Worm (Caenorhabditis elegans) whole organism, late embryonic: ENCODE results near the gene mca-1.

Source experiments
- C08G9.2 ChIP-seq: sonication (generic microtip); optimal IDR thresholded peaks from 2 replicates; lab custom pipeline; 2016; ENCODE audit warnings: mild to moderate bottlenecking, missing genetic modification characterization, moderate library complexity, missing compliant biosample characterization
- F13H6.1 ChIP-seq: sonication (generic microtip); optimal IDR thresholded peaks from 2 replicates; lab custom pipeline; 2016; ENCODE audit warnings: missing genetic modification characterization, missing compliant biosample characterization
- K02D7.2 ChIP-seq: sonication (generic microtip); optimal IDR thresholded peaks from 2 replicates; lab custom pipeline; 2017; ENCODE audit warnings: mild to moderate bottlenecking, missing genetic modification characterization, missing compliant biosample characterization
- K09A11.1 ChIP-seq: sonication (generic microtip); optimal IDR thresholded peaks from 2 replicates; lab custom pipeline; 2017; ENCODE audit warnings: antibody characterized with exemption, mild to moderate bottlenecking, missing genetic modification characterization, missing compliant biosample characterization; ENCODE audit not compliant: insufficient read depth
- ama-1 ChIP-seq: fragments of 150-350 bp; optimal IDR thresholded peaks from 2 replicates; lab custom pipeline; 2014
- ceh-14 ChIP-seq: sonication (generic microtip); optimal IDR thresholded peaks from 2 replicates; lab custom pipeline; 2016; ENCODE audit warnings: missing genotype, missing genetic modification characterization, missing compliant biosample characterization
- ceh-22 ChIP-seq: sonication (generic microtip); optimal IDR thresholded peaks from 2 replicates; lab custom pipeline; 2017; ENCODE audit warnings: missing biosample characterization, missing genetic modification characterization
- ceh-31 ChIP-seq: sonication (generic microtip); optimal IDR thresholded peaks from 2 replicates; lab custom pipeline; 2016; ENCODE audit warnings: missing genetic modification characterization, missing compliant biosample characterization
- ceh-48 ChIP-seq: sonication (generic microtip); optimal IDR thresholded peaks from 2 replicates; lab custom pipeline; 2016; ENCODE audit warnings: missing genetic modification characterization, inconsistent platforms, missing compliant biosample characterization
- ceh-9 ChIP-seq: sonication (generic microtip); optimal IDR thresholded peaks from 2 replicates; lab custom pipeline; 2016; ENCODE audit warnings: mild to moderate bottlenecking, missing genetic modification characterization, inconsistent platforms, missing compliant biosample characterization
- che-1 ChIP-seq: sonication (generic microtip); optimal IDR thresholded peaks from 2 replicates; lab custom pipeline; 2016; ENCODE audit warnings: mild to moderate bottlenecking, missing genetic modification characterization, missing compliant biosample characterization
- dve-1 ChIP-seq: sonication (generic microtip); optimal IDR thresholded peaks from 2 replicates; lab custom pipeline; 2017; ENCODE audit warnings: antibody characterized with exemption, mild to moderate bottlenecking, missing genetic modification characterization, missing compliant biosample characterization
- elt-2 ChIP-seq: sonication (generic microtip); optimal IDR thresholded peaks from 2 replicates; lab custom pipeline; 2016; ENCODE audit warnings: missing genetic modification reagents, missing genetic modification characterization, missing compliant biosample characterization
- elt-4 ChIP-seq: sonication (generic microtip); optimal IDR thresholded peaks from 2 replicates; lab custom pipeline; 2016; ENCODE audit warnings: missing genetic modification characterization, missing compliant biosample characterization
- ets-4 ChIP-seq: sonication (generic microtip); optimal IDR thresholded peaks from 2 replicates; lab custom pipeline; 2016; ENCODE audit warnings: missing genetic modification characterization, missing compliant biosample characterization
- fkh-6 ChIP-seq: sonication (generic microtip); optimal IDR thresholded peaks from 2 replicates; lab custom pipeline; 2016; ENCODE audit warnings: missing genetic modification characterization, missing compliant biosample characterization
- gmeb-2 ChIP-seq: sonication (generic microtip); optimal IDR thresholded peaks from 2 replicates; lab custom pipeline; 2016; ENCODE audit warnings: missing genetic modification characterization, inconsistent platforms, missing compliant biosample characterization
- hlh-13 ChIP-seq: fragments of 200-800 bp; sonication (Bioruptor generic); optimal IDR thresholded peaks from 2 replicates; lab custom pipeline; 2018; ENCODE audit warnings: mild to moderate bottlenecking, missing genetic modification characterization, missing compliant biosample characterization
- hlh-6 ChIP-seq: sonication (generic microtip); optimal IDR thresholded peaks from 2 replicates; lab custom pipeline; 2016; ENCODE audit warnings: missing genotype, missing genetic modification characterization, missing compliant biosample characterization
- lim-6 ChIP-seq: sonication (generic microtip); optimal IDR thresholded peaks from 2 replicates; lab custom pipeline; 2016; ENCODE audit warnings: missing genetic modification characterization, missing compliant biosample characterization
- madf-2 ChIP-seq: sonication (generic microtip); optimal IDR thresholded peaks from 2 replicates; lab custom pipeline; 2017; ENCODE audit warnings: missing genetic modification characterization, missing compliant biosample characterization
- nfya-1 ChIP-seq: sonication (generic microtip); optimal IDR thresholded peaks from 2 replicates; lab custom pipeline; 2017; ENCODE audit warnings: missing genetic modification characterization, mild to moderate bottlenecking, missing compliant biosample characterization, antibody characterized with exemption, moderate library complexity
- nhr-11 ChIP-seq: fragments of 150-350 bp; optimal IDR thresholded peaks from 2 replicates; lab custom pipeline; 2014; ENCODE audit warnings: missing biosample characterization, missing genetic modification characterization
- odd-2 ChIP-seq: sonication (generic microtip); optimal IDR thresholded peaks from 2 replicates; lab custom pipeline; 2017; ENCODE audit warnings: antibody characterized with exemption, mild to moderate bottlenecking, missing genetic modification characterization, missing compliant biosample characterization
- pax-1 ChIP-seq: fragments of 150-350 bp; optimal IDR thresholded peaks from 2 replicates; lab custom pipeline; 2014; ENCODE audit warnings: missing biosample characterization, missing genetic modification characterization
- pha-2 ChIP-seq: sonication (generic microtip); optimal IDR thresholded peaks from 2 replicates; lab custom pipeline; 2017; ENCODE audit warnings: mild to moderate bottlenecking, missing genetic modification characterization, missing compliant biosample characterization
- pqm-1 ChIP-seq: sonication (generic microtip); optimal IDR thresholded peaks from 2 replicates; lab custom pipeline; 2016; ENCODE audit warnings: missing genetic modification characterization, missing compliant biosample characterization
- ref-2 ChIP-seq: sonication (generic microtip); optimal IDR thresholded peaks from 2 replicates; lab custom pipeline; 2016; ENCODE audit warnings: missing genetic modification characterization, missing compliant biosample characterization
- rnt-1 ChIP-seq: sonication (generic microtip); optimal IDR thresholded peaks from 2 replicates; lab custom pipeline; 2016; ENCODE audit warnings: missing genetic modification characterization, missing compliant biosample characterization
- sox-2 ChIP-seq: fragments of 200-800 bp; sonication (Bioruptor generic); IDR thresholded peaks from 2 replicates; pipeline ENCODE4 v1.3.6; 2022; ENCODE audit warnings: missing genetic modification reagents, missing genetic modification characterization, missing compliant biosample characterization
- ttx-3 ChIP-seq: sonication (generic microtip); optimal IDR thresholded peaks from 2 replicates; lab custom pipeline; 2016; ENCODE audit warnings: missing genetic modification reagents, missing genetic modification characterization, missing compliant biosample characterization
- unc-42 ChIP-seq: sonication (generic microtip); optimal IDR thresholded peaks from 2 replicates; lab custom pipeline; 2016; ENCODE audit warnings: missing genotype, missing genetic modification characterization, missing compliant biosample characterization
- unc-55 ChIP-seq: sonication (generic microtip); optimal IDR thresholded peaks from 2 replicates; lab custom pipeline; 2017; ENCODE audit warnings: missing biosample characterization, missing genetic modification reagents, missing genetic modification characterization
- ztf-16 ChIP-seq: sonication (generic microtip); optimal IDR thresholded peaks from 2 replicates; lab custom pipeline; 2017; ENCODE audit warnings: missing genetic modification characterization, missing compliant biosample characterization

The mca-1 gene

DNA sequence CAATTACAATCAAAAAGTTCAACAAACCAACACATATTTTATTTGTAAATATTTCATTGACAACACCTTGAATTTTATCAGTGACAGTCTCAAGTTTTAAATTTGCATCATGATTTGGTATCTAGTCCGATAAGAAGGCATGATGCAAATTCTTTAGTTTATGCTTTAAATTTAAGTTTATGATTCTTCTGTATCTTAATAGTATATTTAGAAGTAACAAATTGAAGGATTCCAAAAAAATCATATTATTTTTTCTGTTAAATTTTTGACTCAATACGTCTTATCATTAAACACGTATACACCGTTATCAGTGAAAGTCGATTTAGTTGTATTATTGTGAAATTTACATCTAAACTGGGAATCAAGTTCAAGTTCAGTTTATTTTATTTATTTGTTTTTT lies 16.5 kb upstream of the mca-1 start, which contains the start of gene chca-1:
TSS of gene chca-1 (plus strand) at position 161 of the 400 bp plus-strand sequence.
- TF ChIP-seq sox-2 (no peak), elt-2 (tag; lab: Kevin White, UChicago) (peak; percentile 69)
- TF ChIP-seq, all 69 proteins: peak for 1

DNA sequence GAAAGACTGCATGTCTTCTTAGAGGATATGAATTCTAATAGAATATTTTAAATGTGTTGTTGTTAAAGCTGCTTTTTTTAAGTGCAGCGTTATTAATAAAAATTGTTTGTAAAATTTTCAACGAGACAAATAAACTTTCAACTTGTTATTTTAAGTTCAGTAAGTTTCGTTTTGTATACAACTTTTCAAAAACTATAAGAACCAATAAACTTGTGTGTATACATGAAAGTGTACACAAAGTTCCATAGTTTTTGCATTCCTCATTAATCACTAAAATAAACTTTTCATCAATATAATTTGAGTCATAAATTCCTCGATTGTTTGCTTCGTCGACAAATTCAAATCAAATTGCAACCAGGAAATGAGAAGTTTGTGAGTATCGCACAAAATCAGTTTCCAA lies 13.9 kb upstream of the mca-1 start, which contains the start of gene srm-3:
TSS of gene srm-3 (plus strand) at position 301 of the 400 bp plus-strand sequence.
- TF ChIP-seq ref-2 (tag; lab: Kevin White, UChicago) (no peak), rnt-1 (tag; lab: Kevin White, UChicago) (no peak), pqm-1 (tag; lab: Kevin White, UChicago) (no peak), K09A11.1 (no peak), elt-4 (no peak), ceh-48 (tag; lab: Kevin White, UChicago) (no peak), ets-4 (tag; lab: Kevin White, UChicago) (no peak), ceh-22 (tag; lab: Kevin White, UChicago) (no peak)

DNA sequence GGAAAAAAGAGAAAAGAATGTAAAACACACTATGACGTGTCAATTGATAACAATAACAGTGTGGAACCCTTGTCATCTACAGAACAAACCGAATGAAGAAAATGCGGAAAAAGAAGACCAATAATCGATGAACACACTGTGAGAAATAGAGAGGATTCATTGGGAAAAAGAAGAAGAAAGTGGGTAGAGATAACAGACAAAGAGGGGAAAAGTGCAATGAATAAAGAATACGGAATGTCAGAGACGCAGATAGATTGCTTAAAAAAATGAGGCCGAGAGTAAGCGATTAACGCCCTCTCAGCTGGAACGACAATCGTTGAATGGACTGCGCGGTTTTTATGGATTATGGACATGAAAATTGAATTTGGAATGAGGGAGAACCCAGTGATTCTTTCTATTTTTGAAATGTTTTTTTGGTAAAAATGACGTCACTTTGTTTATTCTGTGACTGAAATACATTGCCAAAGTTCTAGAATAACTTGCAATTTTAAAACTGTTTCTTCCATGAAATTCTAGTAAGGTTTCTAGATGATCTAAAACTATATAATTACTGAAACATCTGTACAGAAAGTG lies 13.1 kb upstream of the mca-1 start, which contains the start of gene amph-1:
TSS of gene amph-1 (minus strand) at position 85 of the 573 bp plus-strand sequence.
- TF ChIP-seq odd-2 (tag; lab: Kevin White, UChicago) (no peak), pha-2 (tag; lab: Kevin White, UChicago) (no peak), ama-1 (lab: Kevin White, UChicago) (no peak), ceh-9 (tag; lab: Kevin White, UChicago) (no peak), K02D7.2 (no peak), fkh-6 (no peak), gmeb-2 (tag; lab: Kevin White, UChicago) (no peak), pax-1 (tag; lab: Kevin White, UChicago) (no peak), C08G9.2 (tag; lab: Kevin White, UChicago) (no peak), madf-2 (tag; lab: Kevin White, UChicago) (no peak), K09A11.1 (no peak), hlh-6 (tag; lab: Kevin White, UChicago) (no peak), che-1 (tag; lab: Kevin White, UChicago) (no peak), ceh-31 (tag; lab: Kevin White, UChicago) (peak; percentile 43), unc-42 (tag; lab: Kevin White, UChicago) (peak; percentile 11), dve-1 (peak; percentile 0), ztf-16 (tag; lab: Kevin White, UChicago) (no peak), rnt-1 (tag; lab: Kevin White, UChicago) (no peak), lim-6 (tag; lab: Kevin White, UChicago) (no peak), F13H6.1 (tag; lab: Kevin White, UChicago) (no peak), unc-55 (peak; percentile 25), nfya-1 (tag; lab: Kevin White, UChicago) (peak; percentile 17)

DNA sequence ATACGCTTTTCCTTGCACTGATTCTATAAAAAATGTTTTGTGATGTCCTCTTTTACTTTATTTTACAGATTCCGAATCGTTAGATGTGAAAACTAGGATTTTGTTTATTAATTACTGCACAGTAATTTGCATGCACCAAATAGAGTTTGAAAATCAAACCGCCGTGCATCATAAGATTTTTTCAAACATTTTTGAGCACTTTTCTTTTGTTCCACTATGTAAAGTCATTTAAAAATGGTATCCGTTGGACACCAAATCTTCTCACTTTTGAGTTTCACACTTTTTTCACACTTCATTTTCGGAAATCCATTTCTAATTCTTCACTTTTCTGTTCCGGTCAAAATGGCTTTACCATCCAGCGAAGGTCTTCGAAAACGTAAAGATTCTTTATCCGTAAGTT lies 8.4 kb upstream of the mca-1 start, which contains the start of gene degl-2:
TSS of gene degl-2 (plus strand) at position 301 of the 400 bp plus-strand sequence.
- TF ChIP-seq ttx-3: no peak
- TF ChIP-seq hlh-13 (GFP tag; lab: Kevin White, UChicago): no peak
- no peak for TF ChIP-seq che-1 (tag; lab: Kevin White, UChicago)
- no peak for TF ChIP-seq nhr-11 (tag; lab: Kevin White, UChicago)
- TF ChIP-seq, all 69 proteins: peak for 0

DNA sequence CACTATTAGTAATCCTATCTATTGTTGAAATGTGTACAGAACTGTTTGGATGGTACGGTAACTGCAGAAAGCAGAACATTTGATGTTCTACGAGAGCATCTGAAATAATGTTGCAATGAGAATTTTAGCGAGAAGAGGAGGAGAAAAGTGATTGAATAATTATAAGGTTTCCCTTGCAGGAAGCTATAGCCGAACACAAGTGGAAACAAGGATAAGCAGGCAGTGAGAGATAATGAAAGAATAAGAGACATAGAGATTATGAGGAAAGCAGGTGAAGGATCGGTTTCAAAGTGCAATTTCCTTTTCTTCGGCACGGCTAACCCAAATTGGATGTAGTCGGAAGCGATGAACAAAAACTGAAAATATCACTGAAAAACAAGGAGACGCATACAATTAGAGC lies 7.2 kb upstream of the mca-1 start, which contains the start of gene del-2:
TSS of gene del-2 (minus strand) at position 101 of the 400 bp plus-strand sequence.
- TF ChIP-seq ceh-14 (tag; lab: Kevin White, UChicago): peak; percentile 15
- no peak for TF ChIP-seq unc-55
